Worm (Caenorhabditis elegans) whole organism, L1 larva: ENCODE data around the gene W10C6.2.

Experiments used
- C04F5.9 ChIP-seq: sonication (generic microtip); optimal IDR thresholded peaks from 2 replicates; lab custom pipeline; 2016; ENCODE audit warnings: missing genetic modification characterization, missing compliant biosample characterization
- C34B4.2 ChIP-seq: sonication (generic microtip); optimal IDR thresholded peaks from 2 replicates; lab custom pipeline; 2017; ENCODE audit warnings: mild to moderate bottlenecking, missing genetic modification characterization, missing compliant biosample characterization
- blmp-1 ChIP-seq: fragments of 150-350 bp; optimal IDR thresholded peaks from 2 replicates; lab custom pipeline; 2014; ENCODE audit warnings: missing biosample characterization, missing genetic modification characterization
- efl-1 ChIP-seq, 4 experiments: fragments of 150-350 bp; optimal IDR thresholded peaks in 3 of 4; peaks in 1 of 4; 1 replicate in 1 of 4; 2 replicates in 3 of 4; lab custom pipeline; 2014; ENCODE audit warnings: missing biosample characterization in 2 of 4, missing genetic modification characterization in 2 of 4, missing genetic modification reagents in 2 of 4
- egl-13 ChIP-seq: sonication (generic microtip); optimal IDR thresholded peaks from 2 replicates; lab custom pipeline; 2016; ENCODE audit warnings: missing genotype, missing genetic modification reagents, missing genetic modification characterization, missing compliant biosample characterization
- fkh-10 ChIP-seq: sonication (generic microtip); optimal IDR thresholded peaks from 2 replicates; lab custom pipeline; 2017; ENCODE audit warnings: missing biosample characterization, missing genetic modification reagents, missing genetic modification characterization
- hlh-4 ChIP-seq: sonication (generic microtip); optimal IDR thresholded peaks from 2 replicates; lab custom pipeline; 2016; ENCODE audit warnings: mild to moderate bottlenecking, missing genetic modification characterization, missing compliant biosample characterization
- isw-1 ChIP-seq: fragments of 200-800 bp; sonication (Bioruptor generic); IDR thresholded peaks from 2 replicates; pipeline ENCODE4 v1.3.6; 2022; ENCODE audit warnings: missing genetic modification characterization, missing compliant biosample characterization
- jun-1 ChIP-seq: fragments of 150-350 bp; optimal IDR thresholded peaks from 2 replicates; lab custom pipeline; 2014; ENCODE audit warnings: missing biosample characterization, missing genetic modification reagents, missing genetic modification characterization
- lin-14 ChIP-seq: fragments of 200-800 bp; sonication (Bioruptor generic); optimal IDR thresholded peaks from 2 replicates; lab custom pipeline; 2018; ENCODE audit warnings: mild to moderate bottlenecking, missing genetic modification characterization, moderate library complexity, missing compliant biosample characterization
- lin-35 ChIP-seq, 2 experiments: fragments of 150-350 bp; optimal IDR thresholded peaks; 2 replicates each; lab custom pipeline; 2014; ENCODE audit warnings: missing biosample characterization in 2 of 2, missing genetic modification characterization in 2 of 2, missing genetic modification reagents in 2 of 2
- mdl-1 ChIP-seq, 2 experiments: fragments of 150-350 bp; optimal IDR thresholded peaks; 2 replicates each; lab custom pipeline; 2014 to 2017; ENCODE audit warnings: missing biosample characterization in 2 of 2, missing genetic modification characterization in 2 of 2, inconsistent platforms in 1 of 2
- mef-2 ChIP-seq: fragments of 150-350 bp; optimal IDR thresholded peaks from 2 replicates; lab custom pipeline; 2014; ENCODE audit warnings: missing biosample characterization, missing genetic modification characterization
- nhr-12 ChIP-seq: sonication (generic microtip); optimal IDR thresholded peaks from 2 replicates; lab custom pipeline; 2017; ENCODE audit warnings: missing biosample characterization, missing genetic modification characterization
- nhr-20 ChIP-seq: sonication (generic microtip); optimal IDR thresholded peaks from 2 replicates; lab custom pipeline; 2016; ENCODE audit warnings: mild to moderate bottlenecking, missing genetic modification characterization, missing compliant biosample characterization
- nhr-237 ChIP-seq: fragments of 150-350 bp; optimal IDR thresholded peaks from 2 replicates; lab custom pipeline; 2014; ENCODE audit warnings: missing biosample characterization, missing genetic modification characterization
- nhr-76 ChIP-seq: sonication (generic microtip); optimal IDR thresholded peaks from 2 replicates; lab custom pipeline; 2017; ENCODE audit warnings: missing biosample characterization, missing genetic modification characterization
- nhr-84 ChIP-seq: sonication (generic microtip); optimal IDR thresholded peaks from 2 replicates; lab custom pipeline; 2017; ENCODE audit warnings: missing biosample characterization, missing genetic modification characterization
- nhr-85 ChIP-seq: sonication (generic microtip); peaks from one replicate; lab custom pipeline; 2016; ENCODE audit warnings: missing genetic modification characterization, inconsistent platforms, missing compliant biosample characterization
- rnt-1 ChIP-seq: sonication (generic microtip); optimal IDR thresholded peaks from 2 replicates; lab custom pipeline; 2016; ENCODE audit warnings: mild to moderate bottlenecking, missing genetic modification characterization, moderate library complexity, missing compliant biosample characterization
- skn-1 ChIP-seq: fragments of 150-350 bp; optimal IDR thresholded peaks from 2 replicates; lab custom pipeline; 2014; ENCODE audit warnings: missing biosample characterization, missing genetic modification characterization
- tlp-1 ChIP-seq: fragments of 150-350 bp; optimal IDR thresholded peaks from 2 replicates; lab custom pipeline; 2014; ENCODE audit warnings: missing biosample characterization, missing genetic modification characterization
- zag-1 ChIP-seq: fragments of 150-350 bp; optimal IDR thresholded peaks from 2 replicates; lab custom pipeline; 2014; ENCODE audit warnings: missing biosample characterization, missing genetic modification characterization

W10C6.2 gene

ce11 chrII:11088137-11088536, 33.6 kb downstream of the W10C6.2 start:
- TF ChIP-seq isw-1 (no peak), lin-14 (GFP tag; lab: Kevin White, UChicago) (peak; percentile 6)

- TF ChIP-seq skn-1 (tag; lab: Kevin White, UChicago) (no peak), zag-1 (tag; lab: Kevin White, UChicago) (no peak), nhr-237 (tag; lab: Kevin White, UChicago) (no peak), nhr-76 (tag; lab: Kevin White, UChicago) (no peak), nhr-20 (tag; lab: Kevin White, UChicago) (no peak), fkh-10 (GFP tag; lab: Kevin White, UChicago) (no peak), egl-13 (tag; lab: Kevin White, UChicago) (no peak), lin-14 (GFP tag; lab: Kevin White, UChicago) (no peak), tlp-1 (tag; lab: Kevin White, UChicago) (no peak), blmp-1 (tag; lab: Kevin White, UChicago) (no peak), nhr-84 (tag; lab: Kevin White, UChicago) (no peak), mef-2 (tag; lab: Kevin White, UChicago) (no peak), C04F5.9 (tag; lab: Kevin White, UChicago) (no peak), mdl-1 (tag; optimal IDR thresholded peaks at IDR 0.05; lab: Kevin White, UChicago) (no peak)
Measured at ce11 chrII:11086770-11087169, 34.9 kb downstream of the W10C6.2 start.

- TF ChIP-seq jun-1 (tag; lab: Kevin White, UChicago) (no peak), blmp-1 (tag; lab: Kevin White, UChicago) (peak; percentile 57), lin-14 (GFP tag; lab: Kevin White, UChicago) (peak; percentile 34), rnt-1 (tag; lab: Kevin White, UChicago) (peak; percentile 35), hlh-4 (tag; lab: Kevin White, UChicago) (no peak), nhr-85 (tag; lab: Kevin White, UChicago) (peak; percentile 0)
Measured at ce11 chrII:11076550-11076949, 45.1 kb downstream of the W10C6.2 start.

ce11 chrII:11072565-11072964, 49.1 kb downstream of the W10C6.2 start:
- TF ChIP-seq lin-35 (GFP tag; optimal IDR thresholded peaks at IDR 0.05; lab: Kevin White, UChicago) (no peak), blmp-1 (tag; lab: Kevin White, UChicago) (no peak), efl-1 (optimal IDR thresholded peaks at IDR 0.05; lab: Kevin White, UChicago) (no peak), efl-1 (GFP tag; optimal IDR thresholded peaks at IDR 0.05 in 1 of 2; lab: Kevin White, UChicago) (peak in 1 of 2 experiments; percentile 37), nhr-12 (tag; lab: Kevin White, UChicago) (no peak), jun-1 (tag; lab: Kevin White, UChicago) (no peak), C34B4.2 (tag; lab: Kevin White, UChicago) (no peak)
- TF ChIP-seq, all 84 proteins: peak for 1
